Fruit fly (Drosophila melanogaster) whole organism, wandering third instar larva: ENCODE measurements around the gene CG44006.

Experiments used
- CG32264 ChIP-seq: fragments of 200-800 bp; sonication (Bioruptor generic); optimal IDR thresholded peaks from 2 replicates; lab custom pipeline; 2016; ENCODE audit warnings: missing biosample characterization, missing genetic modification characterization
- CG9705 ChIP-seq: fragments of 200-800 bp; sonication (Bioruptor generic); optimal IDR thresholded peaks from 2 replicates; lab custom pipeline; 2018; ENCODE audit warnings: missing biosample characterization, mild to moderate bottlenecking, missing genetic modification characterization
- CrebA ChIP-seq: fragments of 200-800 bp; sonication (Bioruptor generic); optimal IDR thresholded peaks from 2 replicates; lab custom pipeline; 2016; ENCODE audit warnings: missing biosample characterization, mild to moderate bottlenecking, missing genetic modification characterization, borderline replicate concordance
- Dfd ChIP-seq: fragments of >200 bp; optimal IDR thresholded peaks from 2 replicates; lab custom pipeline; 2017; ENCODE audit warnings: missing biosample characterization, missing genetic modification characterization
- Dif ChIP-seq: fragments of 200-275, 200-300 bp; sonication (Bioruptor generic); optimal IDR thresholded peaks from 2 replicates; lab custom pipeline; 2018; ENCODE audit warnings: missing biosample characterization, missing genetic modification characterization; ENCODE audit not compliant: partially characterized antibody
- GATAd ChIP-seq: sonication (Bioruptor generic); optimal IDR thresholded peaks from 2 replicates; lab custom pipeline; 2016; ENCODE audit warnings: missing biosample characterization, missing genetic modification characterization
- HLH106 ChIP-seq: fragments of 200-800 bp; optimal IDR thresholded peaks from 3 replicates; lab custom pipeline; 2019; ENCODE audit warnings: missing biosample characterization, mild to moderate bottlenecking, missing genetic modification characterization, moderate library complexity
- Hnf4 ChIP-seq: fragments of 200-800 bp; sonication (Bioruptor generic); optimal IDR thresholded peaks from 2 replicates; lab custom pipeline; 2016; ENCODE audit warnings: missing biosample characterization, mild to moderate bottlenecking, missing genetic modification characterization
- Hr78 ChIP-seq: fragments of >200 bp; optimal IDR thresholded peaks from 2 replicates; lab custom pipeline; 2017; ENCODE audit warnings: missing biosample characterization, missing genetic modification characterization
- Hr83 ChIP-seq: fragments of 200-300 bp; sonication (Bioruptor generic); optimal IDR thresholded peaks from 2 replicates; lab custom pipeline; 2016; ENCODE audit warnings: missing biosample characterization, mild to moderate bottlenecking, missing genetic modification characterization, moderate library complexity; ENCODE audit not compliant: poor library complexity, severe bottlenecking
- Mio ChIP-seq: sonication (Bioruptor generic); optimal IDR thresholded peaks from 2 replicates; lab custom pipeline; 2016; ENCODE audit warnings: missing biosample characterization, missing genetic modification characterization
- Myc ChIP-seq: fragments of >200 bp; optimal IDR thresholded peaks from 2 replicates; lab custom pipeline; 2017
- N ChIP-seq: fragments of >200 bp; optimal IDR thresholded peaks from 2 replicates; lab custom pipeline; 2018; ENCODE audit warnings: missing biosample characterization, missing external identifiers, missing genetic modification characterization
- OdsH ChIP-seq: fragments of 200-800 bp; sonication (Bioruptor generic); optimal IDR thresholded peaks from 2 replicates; lab custom pipeline; 2016; ENCODE audit warnings: missing biosample characterization, mild to moderate bottlenecking, missing genetic modification characterization
- Sp1 ChIP-seq: fragments of 200-800 bp; sonication (Bioruptor generic); optimal IDR thresholded peaks from 3 replicates; lab custom pipeline; 2019; ENCODE audit warnings: missing biosample characterization, mild to moderate bottlenecking, missing genetic modification characterization, moderate library complexity
- Vsx2 ChIP-seq: fragments of 200-300, 225-300 bp; sonication (Bioruptor generic); optimal IDR thresholded peaks from 2 replicates; lab custom pipeline; 2018; ENCODE audit warnings: missing biosample characterization, missing genetic modification characterization; ENCODE audit not compliant: partially characterized antibody
- brk ChIP-seq: fragments of 200-800 bp; sonication (Bioruptor generic); optimal IDR thresholded peaks from 2 replicates; lab custom pipeline; 2016; ENCODE audit warnings: missing biosample characterization, mild to moderate bottlenecking, missing genetic modification characterization
- dl ChIP-seq, 2 experiments: fragments of 175-275, 200-275 bp in 1 of 2; fragments of 200-275 bp in 1 of 2; sonication (Bioruptor generic); optimal IDR thresholded peaks; lab custom pipeline; 2018; ENCODE audit warnings: mild to moderate bottlenecking in 2 of 2, missing biosample characterization in 2 of 2, missing genetic modification characterization in 2 of 2, moderate library complexity in 2 of 2; ENCODE audit not compliant: partially characterized antibody in 2 of 2, insufficient read depth in 1 of 2
- dmrt93B ChIP-seq: fragments of 200-800 bp; sonication (Bioruptor generic); optimal IDR thresholded peaks from 2 replicates; lab custom pipeline; 2018; ENCODE audit warnings: missing biosample characterization, mild to moderate bottlenecking, missing genetic modification characterization
- dsf ChIP-seq: sonication (Bioruptor generic); optimal IDR thresholded peaks from 2 replicates; lab custom pipeline; 2016; ENCODE audit warnings: missing biosample characterization, missing genetic modification characterization, borderline replicate concordance
- ey ChIP-seq: fragments of 200-800 bp; sonication (Bioruptor generic); optimal IDR thresholded peaks from 2 replicates; lab custom pipeline; 2016; ENCODE audit warnings: missing biosample characterization, missing genetic modification characterization
- foxo ChIP-seq, 2 experiments: fragments of 200-800 bp; sonication (Bioruptor generic); optimal IDR thresholded peaks; 2 replicates in 1 of 2; 3 replicates in 1 of 2; lab custom pipeline; 2016 to 2017; ENCODE audit warnings: missing biosample characterization in 2 of 2, missing genetic modification characterization in 2 of 2
- fru ChIP-seq: fragments of 200-800 bp; sonication (Bioruptor generic); optimal IDR thresholded peaks from 3 replicates; lab custom pipeline; 2016; ENCODE audit warnings: missing biosample characterization, mild to moderate bottlenecking, missing genetic modification characterization
- h ChIP-seq: fragments of 200-800 bp; sonication (Bioruptor generic); optimal IDR thresholded peaks from 3 replicates; lab custom pipeline; 2016; ENCODE audit warnings: missing biosample characterization, mild to moderate bottlenecking, missing genetic modification characterization
- jim ChIP-seq: fragments of 175-275, 200-325 bp; sonication (Bioruptor generic); optimal IDR thresholded peaks from 2 replicates; lab custom pipeline; 2016; ENCODE audit warnings: missing biosample characterization, mild to moderate bottlenecking, missing genetic modification characterization
- lola ChIP-seq: fragments of >200 bp; optimal IDR thresholded peaks from 2 replicates; lab custom pipeline; 2017; ENCODE audit warnings: missing biosample characterization, missing genetic modification characterization
- pan ChIP-seq: fragments of >200 bp; optimal IDR thresholded peaks from 2 replicates; lab custom pipeline; 2017
- psq ChIP-seq: fragments of 200-800 bp; sonication (Bioruptor generic); optimal IDR thresholded peaks from 3 replicates; lab custom pipeline; 2017; ENCODE audit warnings: missing biosample characterization, mild to moderate bottlenecking, missing genetic modification characterization, moderate library complexity
- rgr ChIP-seq: fragments of 200-800 bp; sonication (Bioruptor generic); optimal IDR thresholded peaks from 3 replicates; lab custom pipeline; 2016; ENCODE audit warnings: missing biosample characterization, mild to moderate bottlenecking, missing genetic modification characterization
- sage ChIP-seq: fragments of 200-800 bp; sonication (Bioruptor generic); optimal IDR thresholded peaks from 2 replicates; lab custom pipeline; 2016; ENCODE audit warnings: missing biosample characterization, mild to moderate bottlenecking, missing genetic modification characterization
- sv ChIP-seq: fragments of 200-800 bp; sonication (Bioruptor generic); optimal IDR thresholded peaks from 3 replicates; lab custom pipeline; 2016; ENCODE audit warnings: missing biosample characterization, missing genetic modification characterization
- tai ChIP-seq: sonication (Bioruptor generic); optimal IDR thresholded peaks from 2 replicates; lab custom pipeline; 2016; ENCODE audit warnings: missing biosample characterization, missing genetic modification characterization
- usp ChIP-seq: fragments of >200 bp; optimal IDR thresholded peaks from 2 replicates; lab custom pipeline; 2017; ENCODE audit warnings: missing biosample characterization, missing genetic modification characterization
- woc ChIP-seq: sonication (Bioruptor generic); optimal IDR thresholded peaks from 2 replicates; lab custom pipeline; 2016; ENCODE audit warnings: missing biosample characterization, mild to moderate bottlenecking, missing genetic modification characterization

CG44006 gene

dm6 chr3L:18081957-18082356 lies 12.0 kb upstream of the CG44006 start:
- TF ChIP-seq dl (GFP tag; optimal IDR thresholded peaks at IDR 0.05; lab: Kevin White, UChicago; ENCODE audit: insufficient read depth in 1 of 2, partially characterized antibody in 2 of 2) (no peak), Vsx2 (GFP tag; lab: Kevin White, UChicago) (no peak), dmrt93B (no peak), woc (GFP tag; lab: Kevin White, UChicago) (no peak), N (GFP tag; lab: Kevin White, UChicago) (no peak), jim (GFP tag; lab: Kevin White, UChicago) (no peak), ey (GFP tag; lab: Kevin White, UChicago) (no peak), sv (GFP tag; lab: Kevin White, UChicago) (no peak), GATAd (GFP tag; lab: Kevin White, UChicago) (no peak), CrebA (GFP tag; lab: Kevin White, UChicago) (no peak), rgr (no peak), Myc (lab: Kevin White, UChicago) (no peak), h (GFP tag; lab: Kevin White, UChicago) (no peak), Mio (GFP tag; lab: Kevin White, UChicago) (no peak), psq (no peak), lola (GFP tag; lab: Kevin White, UChicago) (no peak), usp (GFP tag; lab: Kevin White, UChicago) (no peak), CG32264 (GFP tag; lab: Kevin White, UChicago) (no peak), pan (lab: Kevin White, UChicago) (no peak), sage (no peak)

dm6 chr3L:18081494-18081893 lies 11.5 kb upstream of the CG44006 start:
- no peak for TF ChIP-seq dsf (GFP tag; lab: Kevin White, UChicago)
- TF ChIP-seq brk, result no peak
- no peak for TF ChIP-seq Dfd (GFP tag; lab: Kevin White, UChicago)
- TF ChIP-seq OdsH, result no peak
- no peak for TF ChIP-seq fru
- no peak for TF ChIP-seq psq
- TF ChIP-seq Hr78 (GFP tag; lab: Kevin White, UChicago), result no peak
- TF ChIP-seq usp (GFP tag; lab: Kevin White, UChicago), result no peak
- TF ChIP-seq Hr83, result no peak
- TF ChIP-seq h (GFP tag; lab: Kevin White, UChicago), result no peak
- TF ChIP-seq Myc (lab: Kevin White, UChicago), result no peak
- no peak for TF ChIP-seq woc (GFP tag; lab: Kevin White, UChicago)
- no peak for TF ChIP-seq GATAd (GFP tag; lab: Kevin White, UChicago)

- TF ChIP-seq fru (peak; percentile 4), CG32264 (GFP tag; lab: Kevin White, UChicago) (no peak), HLH106 (tag; lab: Kevin White, UChicago) (peak; percentile 2), Sp1 (GFP tag; lab: Kevin White, UChicago) (peak; percentile 29), foxo (GFP tag; optimal IDR thresholded peaks at IDR 0.05; lab: Kevin White, UChicago) (peak in 1 of 2 experiments; percentile 47), Hnf4 (GFP tag; lab: Kevin White, UChicago) (no peak)
These were observed 9.9 kb upstream of the CG44006 start for dm6 chr3L:18079610-18080497.

- no peak for TF ChIP-seq sv (GFP tag; lab: Kevin White, UChicago)
- TF ChIP-seq Dif (GFP tag; lab: Kevin White, UChicago), result peak; percentile 5
- TF ChIP-seq Vsx2 (GFP tag; lab: Kevin White, UChicago), result no peak
- no peak for TF ChIP-seq tai (GFP tag; lab: Kevin White, UChicago)
- TF ChIP-seq CG9705, result no peak
- TF ChIP-seq Hr83, result peak; percentile 14
- TF ChIP-seq Hr78 (GFP tag; lab: Kevin White, UChicago), result no peak
- no peak for TF ChIP-seq CG32264 (GFP tag; lab: Kevin White, UChicago)
- TF ChIP-seq, all 38 proteins: peak for 2
These were observed 9.2 kb upstream of the CG44006 start for dm6 chr3L:18079123-18079522.
